Worm (Caenorhabditis elegans) whole organism, L4 larva: ENCODE results near the gene R10E4.3.

Experiments
- dpl-1 ChIP-seq: fragments of 150-350 bp; optimal IDR thresholded peaks from 2 replicates; lab custom pipeline; 2014; ENCODE audit warnings: missing biosample characterization, missing genetic modification reagents, missing genetic modification characterization
- hlh-30 ChIP-seq: sonication (generic microtip); optimal IDR thresholded peaks from 2 replicates; lab custom pipeline; 2017; ENCODE audit warnings: antibody characterized with exemption, mild to moderate bottlenecking, missing genetic modification characterization, missing compliant biosample characterization; ENCODE audit not compliant: insufficient read depth
- lin-13 ChIP-seq: fragments of 150-350 bp; optimal IDR thresholded peaks from 2 replicates; lab custom pipeline; 2014; ENCODE audit warnings: missing biosample characterization, missing genetic modification reagents, missing genetic modification characterization
- lin-38 ChIP-seq: fragments of 200-800 bp; sonication (Bioruptor generic); IDR thresholded peaks from 2 replicates; pipeline ENCODE4 v1.3.6; 2022; ENCODE audit warnings: missing genetic modification reagents, missing genetic modification characterization, missing compliant biosample characterization
- nhr-11 ChIP-seq: fragments of 150-350 bp; optimal IDR thresholded peaks from 2 replicates; lab custom pipeline; 2014; ENCODE audit warnings: missing biosample characterization, missing genetic modification characterization
- nhr-237 ChIP-seq: sonication (generic microtip); optimal IDR thresholded peaks from 2 replicates; lab custom pipeline; 2017; ENCODE audit warnings: missing biosample characterization, missing genetic modification characterization
- nhr-25 ChIP-seq: sonication (generic microtip); optimal IDR thresholded peaks from 2 replicates; lab custom pipeline; 2017; ENCODE audit warnings: missing genetic modification characterization, mild to moderate bottlenecking, missing compliant biosample characterization, antibody characterized with exemption, moderate library complexity, borderline replicate concordance; ENCODE audit not compliant: insufficient read depth
- nhr-77 ChIP-seq: fragments of 150-350 bp; optimal IDR thresholded peaks from 2 replicates; lab custom pipeline; 2014; ENCODE audit warnings: missing biosample characterization, missing genetic modification characterization
- snpc-4 ChIP-seq: fragments of 150-350 bp; optimal IDR thresholded peaks from 2 replicates; lab custom pipeline; 2014; ENCODE audit warnings: missing biosample characterization, missing genetic modification characterization

- TF ChIP-seq nhr-237 (tag; lab: Kevin White, UChicago) (no peak), nhr-25 (tag; lab: Kevin White, UChicago) (no peak), nhr-11 (tag; lab: Kevin White, UChicago) (no peak), lin-38 (GFP tag; lab: Robert Waterston, UW) (no peak; the same call in 1 of the 2 replicates), lin-13 (GFP tag; lab: Kevin White, UChicago) (no peak), dpl-1 (GFP tag; lab: Kevin White, UChicago) (peak; percentile 86), nhr-77 (tag; lab: Kevin White, UChicago) (no peak), snpc-4 (tag; lab: Kevin White, UChicago) (no peak), hlh-30 (no peak)
Observed at ce11 chrIII:4291216-4291691, 4.0 kb upstream of the R10E4.3 start, which contains the start of gene mcm-5.
